Worm (Caenorhabditis elegans): ENCODE results near the gene F09F9.2.

F09F9.2 gene

ce11 chrX:4101213-4101612, 10.0 kb downstream of the F09F9.2 start:
- no peak for TF ChIP-seq arid-1 (GFP tag; conservative IDR thresholded peaks at IDR 0.05)
- 0 out of 2 replicates have a peak, but pooled peaks have one; percentile 16 for TF ChIP-seq snpc-1.2 (GFP tag; IDR thresholded peaks at IDR 0.05)
- TF ChIP-seq hif-1 (tag; optimal IDR thresholded peaks at IDR 0.05), result peak in 1 of 2 experiments; percentile 22
- no peak for TF ChIP-seq ctbp-1 (GFP tag; IDR thresholded peaks at IDR 0.05)
- TF ChIP-seq aha-1 (tag), result peak; percentile 94
- TF ChIP-seq T26A8.4 (GFP tag; IDR thresholded peaks at IDR 0.05), result peak; percentile 21

- peak; percentile 22; the same call in 1 of the 2 replicates for TF ChIP-seq egl-43 (GFP tag; IDR thresholded peaks at IDR 0.05)
- peak in 1 of 2 experiments; percentile 23 for TF ChIP-seq unc-62 (GFP tag; optimal IDR thresholded peaks at IDR 0.05 in 1 of 2)
- no peak for TF ChIP-seq unc-62 (tag; optimal IDR thresholded peaks at IDR 0.05)
- no peak for TF ChIP-seq sdz-12 (GFP tag; optimal IDR thresholded peaks at IDR 0.05)
- no peak for TF ChIP-seq mdt-29 (GFP tag; IDR thresholded peaks at IDR 0.05)
- TF ChIP-seq lin-13 (GFP tag; optimal IDR thresholded peaks at IDR 0.05), result no peak
- TF ChIP-seq T26A8.4 (GFP tag; IDR thresholded peaks at IDR 0.05), result 0 out of 2 replicates have a peak, but pooled peaks have one; percentile 15
- TF ChIP-seq ZK546.5 (tag; optimal IDR thresholded peaks at IDR 0.05), result no peak
Measured at ce11 chrX:4100473-4100872, 10.8 kb downstream of the F09F9.2 start, which contains the start of gene clh-4. Gene clh-4 (minus strand): TSS chrX:4100573.

- no peak for TF ChIP-seq ZK337.2 (GFP tag; IDR thresholded peaks at IDR 0.05)
- peak; percentile 8 for TF ChIP-seq dve-1 (tag; optimal IDR thresholded peaks at IDR 0.05; ENCODE audit: insufficient read depth)
- 0 out of 2 replicates have a peak, but pooled peaks have one; percentile 20 for TF ChIP-seq ceh-20 (GFP tag; IDR thresholded peaks at IDR 0.05)
- no peak for TF ChIP-seq ces-1 (GFP tag; optimal IDR thresholded peaks at IDR 0.05)
Measured at ce11 chrX:4094979-4095378, 16.3 kb downstream of the F09F9.2 start.

- TF ChIP-seq ces-1 (GFP tag; optimal IDR thresholded peaks at IDR 0.05) (peak; percentile 38), mxl-2 (GFP tag; conservative IDR thresholded peaks at IDR 0.05) (no peak), nhr-41 (GFP tag; IDR thresholded peaks at IDR 0.05) (no peak), hlh-30 (tag; optimal IDR thresholded peaks at IDR 0.05; ENCODE audit: insufficient read depth) (no peak), fkh-10 (GFP tag; optimal IDR thresholded peaks at IDR 0.05) (peak; percentile 64), Y48G9A.11 (GFP tag; IDR thresholded peaks at IDR 0.05) (no peak)
Measured at ce11 chrX:4088943-4089342, 22.3 kb downstream of the F09F9.2 start.

ce11 chrX:4085489-4085888, 25.8 kb downstream of the F09F9.2 start:
- TF ChIP-seq lin-39 (tag; optimal IDR thresholded peaks at IDR 0.05), result no peak
- TF ChIP-seq saeg-2 (GFP tag; IDR thresholded peaks at IDR 0.05), result no peak
- no peak for TF ChIP-seq dmd-8 (GFP tag; IDR thresholded peaks at IDR 0.05)
- peak in 1 of 2 experiments; percentile 97 for TF ChIP-seq unc-62 (GFP tag; optimal IDR thresholded peaks at IDR 0.05 in 1 of 2)
- no peak for TF ChIP-seq unc-62 (tag; optimal IDR thresholded peaks at IDR 0.05)
- no peak for TF ChIP-seq mxl-3 (GFP tag; optimal IDR thresholded peaks at IDR 0.05)

- TF ChIP-seq aha-1 (tag), result no peak
- no peak for TF ChIP-seq lin-29 (GFP tag; IDR thresholded peaks at IDR 0.05)
- TF ChIP-seq pqm-1 (tag; optimal IDR thresholded peaks at IDR 0.05), result no peak
- no peak for TF ChIP-seq nhr-41 (GFP tag; IDR thresholded peaks at IDR 0.05)
- TF ChIP-seq zfp-3 (GFP tag; conservative IDR thresholded peaks at IDR 0.05), result no peak
- no peak for TF ChIP-seq unc-62 (GFP tag; optimal IDR thresholded peaks at IDR 0.05 in 1 of 2)
- no peak for TF ChIP-seq unc-62 (tag; optimal IDR thresholded peaks at IDR 0.05)
- no peak for TF ChIP-seq hlh-11 (tag; optimal IDR thresholded peaks at IDR 0.05)
- TF ChIP-seq rbr-2 (tag; optimal IDR thresholded peaks at IDR 0.05), result no peak
- no peak for TF ChIP-seq Y48G9A.11 (GFP tag; IDR thresholded peaks at IDR 0.05)
- no peak for TF ChIP-seq spr-1 (tag; optimal IDR thresholded peaks at IDR 0.05)
- TF ChIP-seq lin-1 (GFP tag; IDR thresholded peaks at IDR 0.05), result no peak
- no peak for TF ChIP-seq nhr-10 (tag; optimal IDR thresholded peaks at IDR 0.05)
- TF ChIP-seq zag-1 (tag; optimal IDR thresholded peaks at IDR 0.05), result no peak
- no peak for TF ChIP-seq nhr-25 (tag; optimal IDR thresholded peaks at IDR 0.05; ENCODE audit: borderline replicate concordance, insufficient read depth)
- no peak for TF ChIP-seq duxl-1 (tag; optimal IDR thresholded peaks at IDR 0.05; ENCODE audit: poor library complexity)
- TF ChIP-seq Y105C5A.15 (GFP tag; IDR thresholded peaks at IDR 0.05), result no peak
- no peak for TF ChIP-seq saeg-2 (GFP tag; IDR thresholded peaks at IDR 0.05)
- no peak for TF ChIP-seq nhr-77 (tag; optimal IDR thresholded peaks at IDR 0.05)
- no peak for TF ChIP-seq mxl-3 (GFP tag; optimal IDR thresholded peaks at IDR 0.05)
- no peak for TF ChIP-seq ZK337.2 (GFP tag; IDR thresholded peaks at IDR 0.05)
Measured at ce11 chrX:4079264-4079663, 32.0 kb downstream of the F09F9.2 start, which contains the start of gene T06F4.1. Gene T06F4.1 (minus strand): TSS chrX:4079364.

All from whole organism, L4 larva.